Fruit fly (Drosophila melanogaster): Measurements from ENCODE around the gene rudhira.

DNA sequence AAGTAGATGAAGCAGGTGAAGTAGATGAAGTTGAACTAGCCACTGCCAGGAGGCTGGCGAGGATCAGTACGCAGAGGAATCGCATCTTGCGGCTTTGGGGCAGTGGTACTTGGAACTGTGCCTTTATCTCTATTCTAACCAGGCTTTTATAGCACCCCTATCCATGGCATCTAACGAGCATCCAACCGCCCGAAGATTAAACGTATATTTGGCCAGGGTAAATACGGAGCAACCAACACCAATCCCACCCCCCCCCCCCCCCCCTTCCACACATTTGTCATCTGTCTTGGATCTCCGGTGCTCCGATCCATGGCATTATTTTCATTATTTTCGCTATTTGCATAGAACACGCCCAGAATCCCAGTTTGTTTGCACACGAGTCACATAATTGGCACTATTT, 21.2 kb downstream of the rudhira start, which contains the start of gene CG15741:
- TF ChIP-seq psq (optimal IDR thresholded peaks at IDR 0.05) (no peak), pan (optimal IDR thresholded peaks at IDR 0.05) (no peak), EcR (GFP tag; optimal IDR thresholded peaks at IDR 0.05) (no peak), Dll (optimal IDR thresholded peaks at IDR 0.05) (no peak), CG8478 (optimal IDR thresholded peaks at IDR 0.05) (no peak)

Measured in whole organism.